Worm (Caenorhabditis elegans): ENCODE data around the gene srv-17.
A peak's percentile ranks its signal among the peaks of the same experiment; 100 is the strongest.

The srv-17 gene

DNA sequence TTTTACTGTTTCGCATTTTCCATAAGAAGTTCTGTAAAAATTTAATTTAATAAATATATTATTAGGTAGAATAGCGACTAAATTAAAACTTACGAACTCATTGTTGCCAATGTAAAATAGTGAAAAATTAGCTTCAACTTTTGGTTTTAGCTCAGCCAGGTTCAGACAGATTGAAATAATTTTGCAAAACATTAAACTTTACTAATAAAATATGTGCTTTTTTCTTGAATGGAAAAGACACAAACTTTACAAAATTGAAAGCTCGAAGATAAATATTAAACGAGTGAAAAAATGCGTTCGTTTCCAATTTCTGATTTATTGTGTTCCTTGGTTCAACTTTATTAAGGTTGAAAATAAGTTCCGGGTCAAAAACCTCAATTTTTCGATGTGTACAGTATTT, 9.9 kb upstream of the srv-17 start, which contains the start of gene srv-22:
srv-22 (minus strand) TSS at position 101 of the 400 bp plus-strand sequence.
- TF ChIP-seq ces-1 (GFP tag; optimal IDR thresholded peaks at IDR 0.05) (no peak), mep-1 (tag; optimal IDR thresholded peaks at IDR 0.05) (no peak), ets-5 (GFP tag; IDR thresholded peaks at IDR 0.05) (no peak), hlh-4 (tag; optimal IDR thresholded peaks at IDR 0.05) (no peak), fkh-10 (GFP tag; optimal IDR thresholded peaks at IDR 0.05) (no peak), unc-30 (tag; optimal IDR thresholded peaks at IDR 0.05) (no peak), nhr-47 (tag; optimal IDR thresholded peaks at IDR 0.05) (no peak), sptf-1 (tag; optimal IDR thresholded peaks at IDR 0.05) (no peak), hpl-2 (GFP tag; optimal IDR thresholded peaks at IDR 0.05) (no peak), ceh-82 (tag; optimal IDR thresholded peaks at IDR 0.05) (no peak), nhr-85 (tag) (no peak), snu-23 (GFP tag; optimal IDR thresholded peaks at IDR 0.05) (no peak), mab-9 (GFP tag; IDR thresholded peaks at IDR 0.05) (no peak), lir-3 (tag; optimal IDR thresholded peaks at IDR 0.05; ENCODE audit: poor library complexity) (no peak), nhr-90 (tag; optimal IDR thresholded peaks at IDR 0.05; ENCODE audit: poor library complexity) (no peak), unc-62 (GFP tag; optimal IDR thresholded peaks at IDR 0.05) (no peak), nhr-11 (tag; optimal IDR thresholded peaks at IDR 0.05) (no peak)

DNA sequence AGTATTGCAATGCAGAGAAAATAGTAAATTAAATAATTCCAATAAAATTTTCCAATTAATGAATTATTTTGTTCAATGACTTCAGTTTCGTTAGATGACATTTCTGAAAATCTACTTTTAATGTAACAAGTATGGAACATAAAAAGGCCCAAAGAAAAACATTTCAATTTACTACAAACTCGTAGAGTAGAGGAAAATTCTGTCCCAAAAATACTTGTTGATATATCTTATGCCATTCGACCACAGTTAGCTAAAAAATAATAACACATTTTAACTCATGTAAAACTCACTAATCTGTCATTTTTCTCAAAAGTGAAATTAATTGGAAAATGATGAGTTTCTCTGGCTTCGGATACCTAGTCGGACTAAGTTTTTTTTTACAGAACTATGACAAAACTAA, 7.3 kb upstream of the srv-17 start, which contains the start of gene srv-21:
srv-21 (minus strand) TSS at position 101 of the 400 bp plus-strand sequence.
- TF ChIP-seq skn-1 (tag; optimal IDR thresholded peaks at IDR 0.05), result no peak
- no peak for TF ChIP-seq lin-14 (GFP tag; optimal IDR thresholded peaks at IDR 0.05)
- no peak for TF ChIP-seq grh-1 (GFP tag; IDR thresholded peaks at IDR 0.05)
- no peak for TF ChIP-seq ztf-4 (tag; optimal IDR thresholded peaks at IDR 0.05)
- TF ChIP-seq ets-5 (GFP tag; IDR thresholded peaks at IDR 0.05), result no peak
- no peak for TF ChIP-seq nhr-84 (tag; optimal IDR thresholded peaks at IDR 0.05)
- no peak for TF ChIP-seq sptf-1 (tag; optimal IDR thresholded peaks at IDR 0.05)
- no peak for TF ChIP-seq pax-3 (tag; optimal IDR thresholded peaks at IDR 0.05)
- no peak for TF ChIP-seq zag-1 (tag; optimal IDR thresholded peaks at IDR 0.05)

DNA sequence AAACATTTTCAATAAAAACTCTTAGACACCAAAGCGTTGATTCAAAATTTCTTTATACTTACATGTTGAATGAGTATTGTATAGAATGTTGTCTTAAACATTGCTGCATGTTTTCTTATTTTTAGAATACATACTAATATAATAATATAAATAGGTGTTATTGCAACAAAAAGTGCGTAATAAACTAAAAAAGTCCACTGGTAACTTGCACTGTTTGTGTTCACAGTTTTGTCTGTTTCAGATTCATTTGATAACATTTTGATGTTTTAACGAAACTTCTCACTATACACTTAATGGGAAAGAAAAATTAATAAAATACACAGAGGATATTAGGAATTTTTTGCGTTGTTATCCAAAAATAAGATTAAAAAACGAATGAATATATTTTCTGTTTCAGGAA, 3.9 kb upstream of the srv-17 start, which contains the start of gene srv-19:
srv-19 (minus strand) TSS at position 101 of the 400 bp plus-strand sequence.
- TF ChIP-seq ceh-63 (GFP tag; optimal IDR thresholded peaks at IDR 0.05), result no peak
- no peak for TF ChIP-seq fkh-4 (tag; optimal IDR thresholded peaks at IDR 0.05; ENCODE audit: borderline replicate concordance)
- no peak for TF ChIP-seq hlh-4 (tag; optimal IDR thresholded peaks at IDR 0.05)
- TF ChIP-seq dpl-1 (GFP tag; optimal IDR thresholded peaks at IDR 0.05), result no peak
- no peak for TF ChIP-seq unc-86 (tag; optimal IDR thresholded peaks at IDR 0.05)
- no peak for TF ChIP-seq sup-37 (GFP tag; optimal IDR thresholded peaks at IDR 0.05)
- no peak for TF ChIP-seq nhr-77 (tag; optimal IDR thresholded peaks at IDR 0.05)

DNA sequence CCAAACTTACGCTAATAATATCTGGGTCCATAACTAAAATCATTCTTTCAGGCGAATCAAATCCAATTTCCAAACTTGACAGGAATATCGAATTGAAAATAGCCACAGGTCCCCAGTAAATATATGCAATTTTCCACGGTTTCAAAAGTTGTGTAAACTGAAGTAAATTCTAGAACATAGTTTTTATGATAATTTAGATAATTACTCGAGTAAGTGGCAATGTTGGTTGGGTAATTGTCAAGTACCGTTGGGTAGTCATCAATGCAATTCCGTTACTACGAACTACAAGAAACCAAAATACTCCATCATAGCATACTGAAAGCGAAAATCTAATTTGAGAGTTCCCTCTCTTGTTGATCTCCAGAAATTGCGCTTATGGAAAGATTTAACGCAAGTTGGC, 618 bp downstream of the srv-17 start:
- TF ChIP-seq efl-1 (optimal IDR thresholded peaks at IDR 0.05) (no peak), efl-1 (GFP tag; optimal IDR thresholded peaks at IDR 0.05 in 1 of 2) (peak in 1 of 2 experiments; percentile 79), unc-130 (tag; optimal IDR thresholded peaks at IDR 0.05) (no peak)

DNA sequence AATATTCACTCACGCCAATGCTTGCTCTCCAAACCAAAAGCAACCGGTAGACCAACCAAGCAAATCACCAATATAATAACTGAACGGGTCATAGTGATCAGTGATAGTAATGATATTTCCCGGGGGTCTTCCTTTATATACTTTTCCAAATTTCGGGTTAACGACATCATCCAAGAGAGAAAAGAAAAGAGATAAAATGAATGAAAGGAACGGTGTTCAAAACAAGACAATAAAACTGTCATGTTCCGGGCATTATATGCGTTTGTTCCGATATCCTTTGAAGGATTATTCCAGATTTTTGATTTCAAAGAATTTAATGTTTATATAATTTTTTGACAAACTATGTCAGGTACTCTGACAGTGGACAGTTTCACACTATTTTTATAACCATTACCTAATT, 2.8 kb downstream of the srv-17 start, which contains the start of gene C06E7.88:
C06E7.88 (minus strand) TSS at position 101 of the 400 bp plus-strand sequence.
- TF ChIP-seq grh-1 (GFP tag; IDR thresholded peaks at IDR 0.05), result no peak
- no peak for TF ChIP-seq nhr-237 (tag; optimal IDR thresholded peaks at IDR 0.05)
- TF ChIP-seq nhr-90 (tag; optimal IDR thresholded peaks at IDR 0.05; ENCODE audit: poor library complexity), result no peak
- TF ChIP-seq fkh-4 (tag; optimal IDR thresholded peaks at IDR 0.05; ENCODE audit: borderline replicate concordance), result no peak
- TF ChIP-seq mdl-1 (tag; optimal IDR thresholded peaks at IDR 0.05), result no peak
- no peak for TF ChIP-seq unc-98 (GFP tag; IDR thresholded peaks at IDR 0.05)
- no peak for TF ChIP-seq fos-1 (tag; optimal IDR thresholded peaks at IDR 0.05)
- no peak for TF ChIP-seq elt-3 (tag; optimal IDR thresholded peaks at IDR 0.05)
- no peak for TF ChIP-seq sptf-1 (tag; optimal IDR thresholded peaks at IDR 0.05)
- TF ChIP-seq nhr-12 (tag; optimal IDR thresholded peaks at IDR 0.05), result no peak
- TF ChIP-seq efl-1 (optimal IDR thresholded peaks at IDR 0.05), result no peak
- TF ChIP-seq efl-1 (GFP tag; optimal IDR thresholded peaks at IDR 0.05 in 1 of 2), result no peak
- TF ChIP-seq nhr-20 (tag; optimal IDR thresholded peaks at IDR 0.05), result no peak
